Worm (Caenorhabditis elegans): Measurements from ENCODE around the gene sra-12.

ce11 chrII:10888979-10889378, 15.3 kb downstream of the sra-12 start, which contains the start of gene ptr-8:
- no peak for TF ChIP-seq mdl-1 (tag; optimal IDR thresholded peaks at IDR 0.05)
- TF ChIP-seq egl-27 (tag; optimal IDR thresholded peaks at IDR 0.05) = no peak
- no peak for TF ChIP-seq pqm-1 (tag; optimal IDR thresholded peaks at IDR 0.05)
- no peak for TF ChIP-seq ztf-11 (tag; optimal IDR thresholded peaks at IDR 0.05)
- TF ChIP-seq vab-15 (tag; optimal IDR thresholded peaks at IDR 0.05) = no peak
- TF ChIP-seq Y116A8C.19 (tag; optimal IDR thresholded peaks at IDR 0.05; ENCODE audit: borderline replicate concordance) = no peak
- TF ChIP-seq nhr-85 (tag) = peak; percentile 33

Measured in whole organism, L1 larva.